Fruit fly (Drosophila melanogaster) whole organism: ENCODE data around the gene eIF4E6.

Experiments
- EcR ChIP-seq, 2 experiments: fragments of >200 bp; optimal IDR thresholded peaks; 2 replicates each; lab custom pipeline; 2017; ENCODE audit warnings: missing biosample characterization in 2 of 2, missing genetic modification characterization in 2 of 2, missing genetic modification reagents in 2 of 2
- psq ChIP-seq: fragments of >200 bp; optimal IDR thresholded peaks from 2 replicates; lab custom pipeline; 2017

DNA sequence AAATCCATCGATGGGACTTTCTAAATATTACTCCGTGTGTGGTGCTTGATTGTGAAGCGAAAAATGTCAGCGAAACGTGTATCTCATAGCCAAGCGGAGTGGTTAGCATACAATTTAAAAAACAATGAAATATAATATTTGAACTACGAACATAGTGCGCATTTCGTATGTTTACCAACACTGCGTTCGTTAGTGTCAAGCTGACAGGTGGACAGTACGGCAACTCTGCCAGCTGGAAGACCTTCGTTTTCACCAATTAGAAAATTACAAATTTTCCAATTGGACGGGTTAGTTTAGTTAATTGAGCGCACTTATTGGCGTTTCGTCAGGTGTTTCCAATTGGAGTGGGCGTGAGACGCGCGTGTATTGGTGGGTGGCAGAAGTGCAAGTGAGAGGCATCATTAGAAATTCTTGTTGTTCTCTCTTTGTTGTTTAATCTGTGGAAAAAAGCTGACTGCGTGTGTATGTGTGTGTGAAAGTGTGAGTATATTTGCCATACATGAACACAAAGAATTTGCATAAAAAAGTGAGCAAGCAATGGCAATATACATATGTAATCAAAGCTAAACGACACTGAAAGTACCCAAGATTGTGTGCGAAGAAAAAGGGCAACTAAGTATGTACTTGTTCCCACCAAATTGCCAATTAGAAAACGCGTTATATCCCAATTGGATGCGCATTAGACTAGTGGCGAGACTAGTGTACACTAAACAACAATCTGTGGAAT, 12.9 kb upstream of the eIF4E6 start:
- TF ChIP-seq psq (lab: Kevin White, UChicago) (no peak), EcR (GFP tag; optimal IDR thresholded peaks at IDR 0.05; lab: Kevin White, UChicago) (no peak)
